1 worm cellular context compared by ENCODE assay signal in genomic region chrIV:16388856-16389461, ce11.
TF ChIP-seq lines count a peak whose summit lies in the region.

No protein-coding gene starts in this region.

TF ChIP-seq in whole organism, L4 larva, 104 proteins besides CTCF, POLR2A, EP300 and RAD21 (continued from another document):
- TF ChIP-seq madf-5 (GFP tag; IDR thresholded peaks at IDR 0.05; lab: Robert Waterston, UW): 0 out of 4 replicates have a peak, but pooled peaks of 1 of the 2 experiments have one; percentile 50
- TF ChIP-seq R02D3.7 (tag; optimal IDR thresholded peaks at IDR 0.05; lab: Kevin White, UChicago): no peak
- TF ChIP-seq F10B5.3 (tag; optimal IDR thresholded peaks at IDR 0.05; lab: Kevin White, UChicago): peak; percentile 44
- TF ChIP-seq zip-2 (tag; optimal IDR thresholded peaks at IDR 0.05; lab: Kevin White, UChicago): peak; percentile 25
- no peak for TF ChIP-seq fkh-10 (GFP tag; optimal IDR thresholded peaks at IDR 0.05; lab: Kevin White, UChicago)
- 0 out of 2 replicates have a peak, but pooled peaks have one; percentile 46 for TF ChIP-seq dmd-9 (GFP tag; IDR thresholded peaks at IDR 0.05; lab: Robert Waterston, UW)
- no peak for TF ChIP-seq nhr-11 (tag; optimal IDR thresholded peaks at IDR 0.05; lab: Kevin White, UChicago)
- peak; percentile 38 for TF ChIP-seq nhr-28 (tag; optimal IDR thresholded peaks at IDR 0.05; lab: Kevin White, UChicago)
- no peak for TF ChIP-seq sdz-12 (GFP tag; optimal IDR thresholded peaks at IDR 0.05; lab: Kevin White, UChicago)
- no peak for TF ChIP-seq ama-1 (optimal IDR thresholded peaks at IDR 0.05; lab: Kevin White, UChicago)
- TF ChIP-seq spr-3 (GFP tag; optimal IDR thresholded peaks at IDR 0.05; lab: Kevin White, UChicago): peak; percentile 66
- peak; percentile 62 for TF ChIP-seq vab-7 (GFP tag; IDR thresholded peaks at IDR 0.05; lab: Robert Waterston, UW)
- TF ChIP-seq aly-2 (tag; optimal IDR thresholded peaks at IDR 0.05; lab: Kevin White, UChicago): no peak
- TF ChIP-seq pqm-1 (tag; optimal IDR thresholded peaks at IDR 0.05; lab: Kevin White, UChicago): no peak
- no peak for TF ChIP-seq nhr-76 (tag; optimal IDR thresholded peaks at IDR 0.05; lab: Kevin White, UChicago)
- TF ChIP-seq unc-62 (GFP tag; optimal IDR thresholded peaks at IDR 0.05 in 1 of 2; lab: Kevin White, UChicago): no peak
- no peak for TF ChIP-seq unc-62 (tag; optimal IDR thresholded peaks at IDR 0.05; lab: Kevin White, UChicago)
- peak; percentile 76 for TF ChIP-seq Y5F2A.4 (GFP tag; optimal IDR thresholded peaks at IDR 0.05; lab: Kevin White, UChicago)
- TF ChIP-seq mep-1 (tag; optimal IDR thresholded peaks at IDR 0.05; lab: Kevin White, UChicago): peak; percentile 77
- TF ChIP-seq rbr-2 (tag; optimal IDR thresholded peaks at IDR 0.05; lab: Kevin White, UChicago): peak; percentile 75
- TF ChIP-seq Y105C5A.15 (GFP tag; IDR thresholded peaks at IDR 0.05; lab: Robert Waterston, UW): 0 out of 2 replicates have a peak, but pooled peaks have one; percentile 46
- peak; percentile 93 for TF ChIP-seq dmd-8 (GFP tag; IDR thresholded peaks at IDR 0.05; lab: Robert Waterston, UW)
- TF ChIP-seq T20F7.1 (GFP tag; optimal IDR thresholded peaks at IDR 0.05; lab: Kevin White, UChicago): peak; percentile 35
- no peak for TF ChIP-seq zfp-3 (GFP tag; conservative IDR thresholded peaks at IDR 0.05; lab: Robert Waterston, UW)
- peak; percentile 78; the same call in 1 of the 2 replicates for TF ChIP-seq F26F4.8 (GFP tag; conservative IDR thresholded peaks at IDR 0.05; lab: Robert Waterston, UW)
- peak; percentile 48; the same call in 1 of the 2 replicates for TF ChIP-seq Y48G9A.11 (GFP tag; IDR thresholded peaks at IDR 0.05; lab: Robert Waterston, UW)
- TF ChIP-seq daf-8 (GFP tag; IDR thresholded peaks at IDR 0.05; lab: Robert Waterston, UW): no peak
- no peak for TF ChIP-seq lin-29 (GFP tag; IDR thresholded peaks at IDR 0.05; lab: Robert Waterston, UW)
- peak; percentile 82 for TF ChIP-seq nhr-42 (GFP tag; IDR thresholded peaks at IDR 0.05; lab: Robert Waterston, UW)
- peak in 1 of 2 experiments; percentile 18 for TF ChIP-seq mdl-1 (tag; optimal IDR thresholded peaks at IDR 0.05; lab: Kevin White, UChicago)
- no peak for TF ChIP-seq fos-1 (tag; optimal IDR thresholded peaks at IDR 0.05; lab: Kevin White, UChicago)
- peak; percentile 68 for TF ChIP-seq unc-130 (GFP tag; optimal IDR thresholded peaks at IDR 0.05; lab: Kevin White, UChicago)
- no peak for TF ChIP-seq tag-97 (GFP tag; IDR thresholded peaks at IDR 0.05; lab: Robert Waterston, UW)
- TF ChIP-seq lir-3 (tag; optimal IDR thresholded peaks at IDR 0.05; lab: Kevin White, UChicago): peak; percentile 72
- TF ChIP-seq cey-2 (tag; optimal IDR thresholded peaks at IDR 0.05; lab: Kevin White, UChicago; ENCODE audit: borderline replicate concordance, insufficient read depth): no peak
- peak; percentile 81 for TF ChIP-seq daf-19 (GFP tag; conservative IDR thresholded peaks at IDR 0.05; lab: Robert Waterston, UW)
- no peak for TF ChIP-seq ceh-28 (tag; optimal IDR thresholded peaks at IDR 0.05; lab: Kevin White, UChicago)
- no peak for TF ChIP-seq ceh-82 (tag; optimal IDR thresholded peaks at IDR 0.05; lab: Kevin White, UChicago)
- TF ChIP-seq lin-1 (GFP tag; IDR thresholded peaks at IDR 0.05; lab: Robert Waterston, UW): peak; percentile 85
- peak; percentile 23; the same call in 1 of the 2 replicates for TF ChIP-seq set-16 (GFP tag; IDR thresholded peaks at IDR 0.05; lab: Robert Waterston, UW)
- TF ChIP-seq nhr-41 (GFP tag; IDR thresholded peaks at IDR 0.05; lab: Robert Waterston, UW): 0 out of 2 replicates have a peak, but pooled peaks have one; percentile 49
- peak; percentile 99 for TF ChIP-seq snpc-1.2 (GFP tag; IDR thresholded peaks at IDR 0.05; lab: Robert Waterston, UW)
- no peak for TF ChIP-seq jun-1 (tag; optimal IDR thresholded peaks at IDR 0.05; lab: Kevin White, UChicago)
- no peak for TF ChIP-seq skn-1 (tag; optimal IDR thresholded peaks at IDR 0.05; lab: Kevin White, UChicago)
